Fruit fly (Drosophila melanogaster): ENCODE data around the gene Dnz1.

DNA sequence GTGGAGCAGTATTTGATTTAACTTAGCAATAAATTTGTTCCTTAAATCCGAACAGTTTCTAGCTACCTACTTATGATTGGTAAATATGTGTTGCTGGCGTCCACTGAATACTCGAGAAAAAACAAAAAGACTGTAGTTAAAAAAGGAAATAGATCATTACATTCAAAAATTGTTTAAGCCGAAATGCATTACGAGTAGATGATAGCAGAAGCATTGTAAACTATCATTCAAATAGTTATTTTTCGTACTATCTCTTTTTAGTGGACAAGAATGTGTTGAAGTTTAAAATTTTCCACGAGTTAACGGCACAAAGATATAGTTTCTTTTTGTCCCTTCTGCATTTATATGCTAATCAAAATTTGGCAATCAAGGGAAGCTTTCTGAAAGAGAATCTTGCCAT is 32.4 kb upstream of the Dnz1 start, which contains the start of gene CG14071:
- TF ChIP-seq CG1792 (GFP tag; optimal IDR thresholded peaks at IDR 0.05) (no peak), CG4282 (GFP tag; optimal IDR thresholded peaks at IDR 0.05) (no peak), CG2120 (GFP tag; optimal IDR thresholded peaks at IDR 0.05) (no peak), sens-2 (GFP tag; IDR thresholded peaks at IDR 0.05) (no peak), ac (GFP tag; optimal IDR thresholded peaks at IDR 0.05) (no peak), mirr (GFP tag; optimal IDR thresholded peaks at IDR 0.05) (no peak), CG4707 (GFP tag; optimal IDR thresholded peaks at IDR 0.05) (no peak), CG14441 (GFP tag; IDR thresholded peaks at IDR 0.05) (no peak)
